Worm (Caenorhabditis elegans) whole organism, mixed stage, embryonic: ENCODE data around the gene F55G7.4.

ENCODE experiments used
- elt-1 ChIP-seq: sonication (generic microtip); optimal IDR thresholded peaks from 2 replicates; lab custom pipeline; 2017; ENCODE audit warnings: missing genetic modification characterization, mild to moderate bottlenecking, missing compliant biosample characterization, antibody characterized with exemption, moderate library complexity, borderline replicate concordance; ENCODE audit not compliant: insufficient read depth
- elt-3 ChIP-seq: fragments of 150-350 bp; optimal IDR thresholded peaks from 2 replicates; lab custom pipeline; 2014; ENCODE audit warnings: missing biosample characterization, missing genetic modification characterization
- lin-13 ChIP-seq: fragments of 150-350 bp; optimal IDR thresholded peaks from 2 replicates; lab custom pipeline; 2014; ENCODE audit warnings: missing biosample characterization, missing genetic modification characterization
- lsy-2 ChIP-seq: fragments of 150-350 bp; optimal IDR thresholded peaks from 2 replicates; lab custom pipeline; 2014; ENCODE audit warnings: missing biosample characterization, missing genetic modification characterization
- mep-1 ChIP-seq: fragments of 150-350 bp; optimal IDR thresholded peaks from 2 replicates; lab custom pipeline; 2017; ENCODE audit warnings: missing biosample characterization, missing genetic modification reagents, missing genetic modification characterization, inconsistent platforms
- nhr-12 ChIP-seq: fragments of 150-350 bp; optimal IDR thresholded peaks from 2 replicates; lab custom pipeline; 2014; ENCODE audit warnings: missing biosample characterization, missing genetic modification characterization
- nhr-237 ChIP-seq: fragments of 150-350 bp; optimal IDR thresholded peaks from 2 replicates; lab custom pipeline; 2014; ENCODE audit warnings: missing biosample characterization, missing genetic modification characterization
- nhr-76 ChIP-seq: sonication (generic microtip); optimal IDR thresholded peaks from 2 replicates; lab custom pipeline; 2017; ENCODE audit warnings: missing biosample characterization, missing genetic modification characterization
- pha-4 ChIP-seq: fragments of 150-350 bp; optimal IDR thresholded peaks from 2 replicates; lab custom pipeline; 2018; ENCODE audit warnings: missing biosample characterization, missing genetic modification reagents, missing genetic modification characterization
- tbx-8 ChIP-seq: fragments of 200-800 bp; sonication (Bioruptor generic); optimal IDR thresholded peaks from 2 replicates; lab custom pipeline; 2018; ENCODE audit warnings: mild to moderate bottlenecking, missing genetic modification characterization, moderate library complexity, missing compliant biosample characterization
- unc-39 ChIP-seq: fragments of 150-350 bp; optimal IDR thresholded peaks from 2 replicates; lab custom pipeline; 2014; ENCODE audit warnings: missing biosample characterization, missing genetic modification characterization
- ztf-11 ChIP-seq: fragments of 150-350 bp; optimal IDR thresholded peaks from 2 replicates; lab custom pipeline; 2014; ENCODE audit warnings: missing biosample characterization, missing genetic modification characterization

- TF ChIP-seq lin-13: no peak
- TF ChIP-seq ztf-11 (tag; lab: Kevin White, UChicago): no peak
- no peak for TF ChIP-seq elt-3 (tag; lab: Kevin White, UChicago)
- TF ChIP-seq lsy-2 (tag; lab: Kevin White, UChicago): no peak
- TF ChIP-seq nhr-237: no peak
- no peak for TF ChIP-seq pha-4
- no peak for TF ChIP-seq nhr-76 (tag; lab: Kevin White, UChicago)
- no peak for TF ChIP-seq elt-1 (tag; lab: Kevin White, UChicago)
- no peak for TF ChIP-seq unc-39
- no peak for TF ChIP-seq tbx-8 (GFP tag; lab: Kevin White, UChicago)
- TF ChIP-seq nhr-12 (tag; lab: Kevin White, UChicago): no peak
- no peak for TF ChIP-seq mep-1 (tag; lab: Kevin White, UChicago)
Measured at ce11 chrX:11931559-11931958, 3.9 kb downstream of the F55G7.4 start, which contains the start of gene dot-1.4.
